Worm (Caenorhabditis elegans) whole organism, L1 larva: ENCODE results near the gene fipr-5.

Source experiments
- C16A3.4 ChIP-seq: fragments of 150-350 bp; optimal IDR thresholded peaks from 2 replicates; lab custom pipeline; 2014; ENCODE audit warnings: missing biosample characterization, missing genetic modification characterization
- Y116A8C.19 ChIP-seq: sonication (generic microtip); optimal IDR thresholded peaks from 2 replicates; lab custom pipeline; 2016; ENCODE audit warnings: missing compliant biosample characterization, missing genetic modification characterization, borderline replicate concordance
- blmp-1 ChIP-seq: fragments of 150-350 bp; optimal IDR thresholded peaks from 2 replicates; lab custom pipeline; 2014; ENCODE audit warnings: missing biosample characterization, missing genetic modification characterization
- ceh-82 ChIP-seq, 3 experiments: fragments of 150-350 bp in 1 of 3; sonication (generic microtip) in 2 of 3; optimal IDR thresholded peaks; 2 replicates each; lab custom pipeline; 2014 to 2017; ENCODE audit warnings: missing biosample characterization in 3 of 3, missing genetic modification characterization in 3 of 3
- ces-1 ChIP-seq: fragments of 150-350 bp; optimal IDR thresholded peaks from 2 replicates; lab custom pipeline; 2014; ENCODE audit warnings: missing biosample characterization, missing genetic modification reagents, missing genetic modification characterization
- efl-1 ChIP-seq, 4 experiments: fragments of 150-350 bp; optimal IDR thresholded peaks in 3 of 4; peaks in 1 of 4; 1 replicate in 1 of 4; 2 replicates in 3 of 4; lab custom pipeline; 2014; ENCODE audit warnings: missing biosample characterization in 2 of 4, missing genetic modification characterization in 2 of 4, missing genetic modification reagents in 2 of 4
- efl-3 ChIP-seq: fragments of 200-800 bp; sonication (Bioruptor generic); optimal IDR thresholded peaks from 2 replicates; lab custom pipeline; 2018; ENCODE audit warnings: mild to moderate bottlenecking, missing genetic modification characterization, missing compliant biosample characterization
- egl-13 ChIP-seq: sonication (generic microtip); optimal IDR thresholded peaks from 2 replicates; lab custom pipeline; 2016; ENCODE audit warnings: missing genotype, missing genetic modification reagents, missing genetic modification characterization, missing compliant biosample characterization
- elt-2 ChIP-seq: sonication (generic microtip); optimal IDR thresholded peaks from 2 replicates; lab custom pipeline; 2016; ENCODE audit warnings: missing genetic modification characterization, mild to moderate bottlenecking, inconsistent platforms, missing compliant biosample characterization, missing genetic modification reagents
- ets-5 ChIP-seq: fragments of 200-800 bp; sonication (Bioruptor generic); IDR thresholded peaks from 2 replicates; pipeline ENCODE4 v1.3.6; 2022; ENCODE audit warnings: missing genetic modification characterization, missing compliant biosample characterization
- fkh-10 ChIP-seq: sonication (generic microtip); optimal IDR thresholded peaks from 2 replicates; lab custom pipeline; 2017; ENCODE audit warnings: missing biosample characterization, missing genetic modification reagents, missing genetic modification characterization
- fkh-8 ChIP-seq: sonication (generic microtip); optimal IDR thresholded peaks from 2 replicates; lab custom pipeline; 2016; ENCODE audit warnings: mild to moderate bottlenecking, missing genetic modification characterization, missing compliant biosample characterization
- grh-1 ChIP-seq: fragments of 200-800 bp; sonication (Bioruptor generic); IDR thresholded peaks from 2 replicates; pipeline ENCODE4 v1.3.6; 2022; ENCODE audit warnings: missing genetic modification reagents, missing genetic modification characterization, missing compliant biosample characterization
- hlh-4 ChIP-seq: sonication (generic microtip); optimal IDR thresholded peaks from 2 replicates; lab custom pipeline; 2016; ENCODE audit warnings: mild to moderate bottlenecking, missing genetic modification characterization, missing compliant biosample characterization
- hpl-2 ChIP-seq: fragments of 150-350 bp; optimal IDR thresholded peaks from 2 replicates; lab custom pipeline; 2014; ENCODE audit warnings: missing biosample characterization, missing genetic modification reagents, missing genetic modification characterization
- isw-1 ChIP-seq: fragments of 200-800 bp; sonication (Bioruptor generic); IDR thresholded peaks from 2 replicates; pipeline ENCODE4 v1.3.6; 2022; ENCODE audit warnings: missing genetic modification characterization, missing compliant biosample characterization
- jun-1 ChIP-seq: fragments of 150-350 bp; optimal IDR thresholded peaks from 2 replicates; lab custom pipeline; 2014; ENCODE audit warnings: missing biosample characterization, missing genetic modification reagents, missing genetic modification characterization
- lir-3 ChIP-seq: sonication (generic microtip); optimal IDR thresholded peaks from 2 replicates; lab custom pipeline; 2016; ENCODE audit warnings: mild to moderate bottlenecking, missing genetic modification characterization, moderate library complexity, missing compliant biosample characterization; ENCODE audit not compliant: poor library complexity
- nhr-11 ChIP-seq: fragments of 150-350 bp; optimal IDR thresholded peaks from 2 replicates; lab custom pipeline; 2014; ENCODE audit warnings: missing biosample characterization, missing genetic modification characterization
- nhr-12 ChIP-seq: sonication (generic microtip); optimal IDR thresholded peaks from 2 replicates; lab custom pipeline; 2017; ENCODE audit warnings: missing biosample characterization, missing genetic modification characterization
- nhr-28 ChIP-seq: fragments of 150-350 bp; optimal IDR thresholded peaks from 2 replicates; lab custom pipeline; 2014; ENCODE audit warnings: missing biosample characterization, missing genetic modification characterization
- nhr-77 ChIP-seq: fragments of 150-350 bp; optimal IDR thresholded peaks from 2 replicates; lab custom pipeline; 2014; ENCODE audit warnings: missing biosample characterization, missing genetic modification characterization
- nhr-85 ChIP-seq: sonication (generic microtip); peaks from one replicate; lab custom pipeline; 2016; ENCODE audit warnings: missing genetic modification characterization, inconsistent platforms, missing compliant biosample characterization
- pag-3 ChIP-seq: sonication (generic microtip); optimal IDR thresholded peaks from 2 replicates; lab custom pipeline; 2017; ENCODE audit warnings: missing genetic modification characterization, mild to moderate bottlenecking, missing compliant biosample characterization, antibody characterized with exemption, borderline replicate concordance; ENCODE audit not compliant: insufficient read depth
- pqm-1 ChIP-seq: sonication (generic microtip); optimal IDR thresholded peaks from 3 replicates; lab custom pipeline; 2017; ENCODE audit warnings: missing biosample characterization, missing genetic modification characterization
- rnt-1 ChIP-seq: sonication (generic microtip); optimal IDR thresholded peaks from 2 replicates; lab custom pipeline; 2016; ENCODE audit warnings: mild to moderate bottlenecking, missing genetic modification characterization, moderate library complexity, missing compliant biosample characterization
- snu-23 ChIP-seq: sonication (generic microtip); optimal IDR thresholded peaks from 2 replicates; lab custom pipeline; 2016; ENCODE audit warnings: missing genetic modification characterization, missing compliant biosample characterization
- sox-4 ChIP-seq: sonication (generic microtip); optimal IDR thresholded peaks from 2 replicates; lab custom pipeline; 2016; ENCODE audit warnings: missing genetic modification characterization, missing compliant biosample characterization
- sptf-1 ChIP-seq: fragments of 150-350 bp; optimal IDR thresholded peaks from 2 replicates; lab custom pipeline; 2014; ENCODE audit warnings: missing biosample characterization, missing genetic modification characterization
- unc-130 ChIP-seq: fragments of 150-350 bp; optimal IDR thresholded peaks from 2 replicates; lab custom pipeline; 2017; ENCODE audit warnings: missing biosample characterization, missing genetic modification characterization, inconsistent platforms
- unc-30 ChIP-seq: sonication (generic microtip); optimal IDR thresholded peaks from 2 replicates; lab custom pipeline; 2017; ENCODE audit warnings: missing biosample characterization, missing genetic modification characterization
- ztf-11 ChIP-seq, 2 experiments: sonication (generic microtip); optimal IDR thresholded peaks; 2 replicates each; lab custom pipeline; 2016 to 2017; ENCODE audit warnings: missing genetic modification characterization in 2 of 2, missing biosample characterization in 1 of 2, missing compliant biosample characterization in 1 of 2

Gene fipr-5

DNA sequence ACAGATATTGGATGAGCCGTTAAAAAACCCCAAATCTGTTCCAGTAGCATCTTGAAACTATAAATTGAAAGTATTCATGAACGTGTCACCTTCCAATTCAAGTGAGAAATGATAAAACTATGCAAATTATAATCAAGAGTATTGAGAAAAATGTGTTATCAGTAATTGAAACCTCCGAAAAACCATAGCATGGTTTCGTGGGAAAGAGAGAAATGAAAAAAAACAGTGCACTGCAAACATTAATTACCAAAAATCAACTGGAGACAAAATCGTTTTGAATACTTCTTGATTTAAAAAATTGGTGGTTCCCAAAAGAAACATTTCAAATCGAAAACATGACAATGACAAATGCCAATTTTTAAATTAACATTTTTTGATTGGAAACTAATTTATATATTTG, 4.4 kb upstream of the fipr-5 start, which contains the start of gene daf-36:
Gene daf-36 (minus strand): TSS at position 101 of the 400 bp plus-strand sequence.
- TF ChIP-seq grh-1 (GFP tag; lab: Robert Waterston, UW) (no peak), unc-130 (tag; lab: Kevin White, UChicago) (no peak), pag-3 (no peak), Y116A8C.19 (tag; lab: Kevin White, UChicago) (no peak), jun-1 (tag; lab: Kevin White, UChicago) (no peak), blmp-1 (tag; lab: Kevin White, UChicago) (no peak)
- TF ChIP-seq, all 84 proteins: peak for 0

DNA sequence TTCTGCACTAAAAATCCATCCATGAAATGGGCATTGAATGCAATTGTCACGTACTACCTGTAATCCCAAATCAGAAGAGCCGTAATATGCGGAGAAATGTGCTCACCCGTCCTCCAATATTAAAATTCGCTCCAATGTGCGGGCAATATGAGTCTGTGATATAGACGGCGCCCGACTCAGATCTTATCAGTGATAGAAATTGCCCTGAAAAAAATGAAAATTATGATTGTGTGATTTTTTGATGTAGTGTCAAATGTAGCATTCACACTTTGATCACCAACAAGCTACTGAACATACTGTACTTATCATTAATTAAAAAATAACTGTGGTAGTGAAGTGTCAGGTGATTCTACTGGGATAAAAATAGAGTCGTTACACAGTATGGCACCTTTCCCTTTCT, 3.4 kb upstream of the fipr-5 start:
- no peak for TF ChIP-seq nhr-12 (tag; lab: Kevin White, UChicago)
- peak; percentile 2 for TF ChIP-seq elt-2

DNA sequence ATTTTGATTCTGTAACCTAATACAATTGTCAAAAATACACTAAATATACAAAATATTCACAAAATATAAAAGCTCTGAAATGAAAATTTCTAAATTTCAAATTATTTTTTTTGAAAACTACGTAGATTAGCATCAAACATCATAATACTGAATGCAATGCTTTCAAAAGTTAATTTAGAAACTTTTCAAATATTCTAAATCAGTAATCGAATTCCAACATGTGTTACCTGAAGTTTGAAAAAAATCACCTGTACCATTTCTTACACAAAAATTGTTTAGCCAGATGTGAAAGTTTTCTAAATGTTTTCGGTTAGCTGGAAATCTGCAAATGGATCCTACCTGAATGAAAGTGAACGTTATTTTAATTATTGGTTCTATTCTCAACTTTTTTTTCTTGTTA, 790 bp upstream of the fipr-5 start, which contains the start of gene C12D8.20:
Gene C12D8.20 (plus strand): TSS at position 301 of the 400 bp plus-strand sequence.
- TF ChIP-seq efl-1 (optimal IDR thresholded peaks at IDR 0.05; lab: Kevin White, UChicago): no peak
- no peak for TF ChIP-seq efl-1 (GFP tag; optimal IDR thresholded peaks at IDR 0.05 in 1 of 2; lab: Kevin White, UChicago)
- TF ChIP-seq ceh-82 (tag; optimal IDR thresholded peaks at IDR 0.05; lab: Kevin White, UChicago): no peak
- TF ChIP-seq rnt-1: no peak
- no peak for TF ChIP-seq sox-4 (tag; lab: Kevin White, UChicago)
- no peak for TF ChIP-seq lir-3
- no peak for TF ChIP-seq fkh-10

DNA sequence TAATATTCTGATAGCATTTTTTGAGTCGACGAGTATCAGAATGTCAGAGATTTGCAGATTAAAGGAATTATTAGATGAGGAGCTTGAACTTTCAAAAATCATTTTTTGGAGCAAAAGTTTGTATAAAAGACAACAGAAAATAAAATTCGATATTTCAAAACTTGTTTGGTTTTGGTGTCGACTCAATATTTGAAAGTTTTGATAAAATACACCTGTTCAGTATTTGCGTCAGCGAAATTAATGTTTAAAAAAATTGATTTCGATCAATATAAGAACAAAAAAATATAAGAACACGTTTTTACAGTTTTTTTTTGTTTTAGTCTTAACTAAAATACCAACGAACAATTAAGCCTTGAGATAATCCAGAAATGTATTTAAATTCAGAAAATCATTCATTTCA, 612 bp downstream of the fipr-5 start, which contains the start of gene C12D8.13:
Gene C12D8.13 (minus strand): TSS at position 101 of the 400 bp plus-strand sequence.
- no peak for TF ChIP-seq nhr-85 (tag; lab: Kevin White, UChicago)
- no peak for TF ChIP-seq nhr-28 (tag; lab: Kevin White, UChicago)
- no peak for TF ChIP-seq snu-23 (GFP tag; lab: Kevin White, UChicago)
- no peak for TF ChIP-seq sptf-1 (tag; lab: Kevin White, UChicago)
- no peak for TF ChIP-seq hpl-2
- TF ChIP-seq unc-30 (tag; lab: Kevin White, UChicago): no peak
- no peak for TF ChIP-seq isw-1
- no peak for TF ChIP-seq ces-1 (GFP tag; lab: Kevin White, UChicago)
- no peak for TF ChIP-seq fkh-8 (tag; lab: Kevin White, UChicago)
- no peak for TF ChIP-seq hlh-4
- no peak for TF ChIP-seq nhr-77 (tag; lab: Kevin White, UChicago)
- no peak for TF ChIP-seq efl-1 (optimal IDR thresholded peaks at IDR 0.05; lab: Kevin White, UChicago)
- no peak for TF ChIP-seq efl-1 (GFP tag; optimal IDR thresholded peaks at IDR 0.05 in 1 of 2; lab: Kevin White, UChicago)
- TF ChIP-seq lir-3: no peak
- TF ChIP-seq ztf-11 (tag; optimal IDR thresholded peaks at IDR 0.05; lab: Kevin White, UChicago): no peak
- no peak for TF ChIP-seq ets-5 (GFP tag; lab: Robert Waterston, UW)
- no peak for TF ChIP-seq nhr-11 (tag; lab: Kevin White, UChicago)
- TF ChIP-seq C16A3.4 (tag; lab: Kevin White, UChicago): no peak
- no peak for TF ChIP-seq grh-1 (GFP tag; lab: Robert Waterston, UW)

DNA sequence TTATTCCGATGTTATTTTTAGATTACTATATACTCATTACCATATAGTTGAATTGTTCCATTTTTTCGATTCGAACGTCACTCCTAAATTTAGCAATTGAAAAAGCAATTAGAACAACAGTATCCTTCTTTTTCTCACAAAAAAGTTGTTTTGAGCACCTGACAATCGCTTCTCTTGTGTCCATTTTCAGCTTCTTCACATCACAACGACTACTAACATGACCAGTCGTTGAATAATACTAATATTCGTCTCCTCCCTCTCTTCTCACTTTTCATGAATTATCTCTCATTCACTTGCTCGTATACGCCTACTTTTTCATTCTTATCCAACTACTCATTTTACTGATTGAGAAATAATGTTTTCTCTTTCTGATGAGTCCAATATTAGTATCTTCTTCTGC, 4.5 kb downstream of the fipr-5 start, which contains the start of gene ZK856.14:
Gene ZK856.14 (plus strand): TSS at position 301 of the 400 bp plus-strand sequence.
- TF ChIP-seq isw-1: no peak
- TF ChIP-seq unc-130 (tag; lab: Kevin White, UChicago): no peak
- TF ChIP-seq blmp-1 (tag; lab: Kevin White, UChicago): no peak
- no peak for TF ChIP-seq pqm-1 (tag; lab: Kevin White, UChicago)
- TF ChIP-seq Y116A8C.19 (tag; lab: Kevin White, UChicago): no peak
- TF ChIP-seq fkh-10: no peak
- TF ChIP-seq egl-13 (tag; lab: Kevin White, UChicago): no peak
- TF ChIP-seq efl-3: no peak
- no peak for TF ChIP-seq ceh-82 (tag; optimal IDR thresholded peaks at IDR 0.05; lab: Kevin White, UChicago)
- TF ChIP-seq efl-1 (optimal IDR thresholded peaks at IDR 0.05; lab: Kevin White, UChicago): no peak
- no peak for TF ChIP-seq efl-1 (GFP tag; optimal IDR thresholded peaks at IDR 0.05 in 1 of 2; lab: Kevin White, UChicago)
- TF ChIP-seq rnt-1: no peak
- no peak for TF ChIP-seq snu-23 (GFP tag; lab: Kevin White, UChicago)
